Fruit fly (Drosophila melanogaster): ENCODE measurements around the gene CG14624.

- no peak for TF ChIP-seq en (GFP tag; optimal IDR thresholded peaks at IDR 0.05)
- TF ChIP-seq CrebB (tag; optimal IDR thresholded peaks at IDR 0.05): no peak
- TF ChIP-seq MTF-1 (GFP tag; optimal IDR thresholded peaks at IDR 0.05; ENCODE audit: borderline replicate concordance): no peak
- TF ChIP-seq Dek (tag; optimal IDR thresholded peaks at IDR 0.05): no peak
- no peak for TF ChIP-seq dmrt11E (tag; optimal IDR thresholded peaks at IDR 0.05)
- TF ChIP-seq Oaz (GFP tag; IDR thresholded peaks at IDR 0.05): no peak
- no peak for TF ChIP-seq MBD-R2 (GFP tag; IDR thresholded peaks at IDR 0.05)
- TF ChIP-seq h (optimal IDR thresholded peaks at IDR 0.05): no peak
- no peak for TF ChIP-seq Doc3 (GFP tag; IDR thresholded peaks at IDR 0.05; ENCODE audit: partially characterized antibody)
- TF ChIP-seq CG8359 (GFP tag; optimal IDR thresholded peaks at IDR 0.05; ENCODE audit: borderline replicate concordance): no peak
- TF ChIP-seq Aef1 (GFP tag; IDR thresholded peaks at IDR 0.05): no peak
- no peak for TF ChIP-seq Poxn (GFP tag; IDR thresholded peaks at IDR 0.05)
- no peak for TF ChIP-seq CG8478 (optimal IDR thresholded peaks at IDR 0.05)
- TF ChIP-seq jigr1 (GFP tag; IDR thresholded peaks at IDR 0.05): no peak
Measured at dm6 chrX:1175993-1176392, 30.5 kb upstream of the CG14624 start, which contains the start of gene CG11384.
